Worm (Caenorhabditis elegans) whole organism, young adult: ENCODE data around the gene act-5.

Experiments used
- B0035.1 ChIP-seq: sonication (generic microtip); optimal IDR thresholded peaks from 2 replicates; lab custom pipeline; 2016; ENCODE audit warnings: missing genetic modification characterization, mild to moderate bottlenecking, missing compliant biosample characterization, missing genotype, missing genetic modification reagents
- F33H1.4 ChIP-seq: fragments of 200-800 bp; sonication (Bioruptor generic); IDR thresholded peaks from 2 replicates; pipeline ENCODE4 v1.3.6; 2022; ENCODE audit warnings: missing genetic modification reagents, missing genetic modification characterization, missing compliant biosample characterization
- F37B4.10 ChIP-seq: fragments of 200-800 bp; sonication (Bioruptor generic); IDR thresholded peaks from 2 replicates; pipeline ENCODE4 v1.3.6; 2022; ENCODE audit warnings: missing genetic modification characterization, missing compliant biosample characterization
- F52B5.7 ChIP-seq: sonication (generic microtip); optimal IDR thresholded peaks from 2 replicates; lab custom pipeline; 2016; ENCODE audit warnings: mild to moderate bottlenecking, missing genetic modification characterization, missing compliant biosample characterization
- F57C9.4 ChIP-seq: sonication (generic microtip); optimal IDR thresholded peaks from 2 replicates; lab custom pipeline; 2017; ENCODE audit warnings: mild to moderate bottlenecking, missing genetic modification characterization, missing compliant biosample characterization
- T07F8.4 ChIP-seq: sonication (generic microtip); optimal IDR thresholded peaks from 2 replicates; lab custom pipeline; 2016; ENCODE audit warnings: mild to moderate bottlenecking, missing genetic modification characterization, moderate library complexity, missing compliant biosample characterization
- Y53G8AR.9 ChIP-seq: fragments of 200-800 bp; sonication (Bioruptor generic); conservative IDR thresholded peaks from 2 replicates; pipeline ENCODE4 v1.3.6; 2022; ENCODE audit warnings: missing genetic modification reagents, missing genetic modification characterization, missing compliant biosample characterization
- Y56A3A.18 ChIP-seq: fragments of 200-800 bp; sonication (Bioruptor generic); IDR thresholded peaks from 2 replicates; pipeline ENCODE4 v1.3.6; 2022; ENCODE audit warnings: missing genetic modification reagents, missing genetic modification characterization, missing compliant biosample characterization
- Y67H2A.10 ChIP-seq: fragments of 200-800 bp; sonication (Bioruptor generic); conservative IDR thresholded peaks from 2 replicates; pipeline ENCODE4 v1.3.6; 2022; ENCODE audit warnings: missing genetic modification reagents, missing genetic modification characterization, missing compliant biosample characterization
- atf-7 ChIP-seq: sonication (generic microtip); optimal IDR thresholded peaks from 2 replicates; lab custom pipeline; 2017; ENCODE audit warnings: mild to moderate bottlenecking, missing genetic modification characterization, missing compliant biosample characterization
- attf-6 ChIP-seq: fragments of 200-800 bp; sonication (Bioruptor generic); IDR thresholded peaks from 2 replicates; pipeline ENCODE4 v1.3.6; 2022; ENCODE audit warnings: missing genetic modification reagents, missing genetic modification characterization, missing compliant biosample characterization
- bed-2 ChIP-seq: fragments of 200-800 bp; sonication (Bioruptor generic); IDR thresholded peaks from 2 replicates; pipeline ENCODE4 v1.3.6; 2022; ENCODE audit warnings: missing genetic modification reagents, missing genetic modification characterization, missing compliant biosample characterization
- ceh-100 ChIP-seq: fragments of 200-800 bp; sonication (Bioruptor generic); IDR thresholded peaks from 2 replicates; pipeline ENCODE4 v1.3.6; 2022; ENCODE audit warnings: missing genetic modification reagents, missing genetic modification characterization, missing compliant biosample characterization
- ceh-91 ChIP-seq: fragments of 200-800 bp; sonication (Bioruptor generic); IDR thresholded peaks from 2 replicates; pipeline ENCODE4 v1.3.6; 2022; ENCODE audit warnings: missing genetic modification reagents, missing genetic modification characterization, missing compliant biosample characterization
- die-1 ChIP-seq: sonication (generic microtip); optimal IDR thresholded peaks from 2 replicates; lab custom pipeline; 2016; ENCODE audit warnings: missing genotype, mild to moderate bottlenecking, missing genetic modification characterization, missing compliant biosample characterization
- egl-18 ChIP-seq: fragments of 200-800 bp; sonication (Bioruptor generic); IDR thresholded peaks from 2 replicates; pipeline ENCODE4 v1.3.6; 2022; ENCODE audit warnings: missing genetic modification reagents, missing genetic modification characterization, missing compliant biosample characterization
- egl-44 ChIP-seq: fragments of 200-800 bp; sonication (Bioruptor generic); IDR thresholded peaks from 2 replicates; pipeline ENCODE4 v1.3.6; 2022; ENCODE audit warnings: missing genetic modification reagents, missing genetic modification characterization, missing compliant biosample characterization
- gei-17 ChIP-seq: fragments of 200-800 bp; sonication (Bioruptor generic); optimal IDR thresholded peaks from 2 replicates; lab custom pipeline; 2018; ENCODE audit warnings: mild to moderate bottlenecking, missing genetic modification characterization, missing compliant biosample characterization
- hlh-26 ChIP-seq: fragments of 200-800 bp; sonication (Bioruptor generic); conservative IDR thresholded peaks from 2 replicates; pipeline ENCODE4 v1.3.6; 2022; ENCODE audit warnings: missing genetic modification reagents, missing genetic modification characterization, missing compliant biosample characterization
- hsf-1 ChIP-seq: fragments of 200-800 bp; sonication (Bioruptor generic); IDR thresholded peaks from 2 replicates; pipeline ENCODE4 v1.3.6; 2022; ENCODE audit warnings: missing genetic modification reagents, missing genetic modification characterization, missing compliant biosample characterization
- lin-26 ChIP-seq: fragments of 200-800 bp; sonication (Bioruptor generic); IDR thresholded peaks from 2 replicates; pipeline ENCODE4 v1.3.6; 2022; ENCODE audit warnings: missing genetic modification reagents, missing genetic modification characterization, missing compliant biosample characterization
- lin-35 ChIP-seq, 3 experiments: fragments of 150-350 bp in 2 of 3; sonication (generic microtip) in 1 of 3; optimal IDR thresholded peaks; 2 replicates each; lab custom pipeline; 2014 to 2018; ENCODE audit warnings: missing biosample characterization in 3 of 3, missing genetic modification characterization in 3 of 3, missing genetic modification reagents in 3 of 3
- lin-40 ChIP-seq: sonication (generic microtip); optimal IDR thresholded peaks from 2 replicates; lab custom pipeline; 2016; ENCODE audit warnings: missing genetic modification characterization, mild to moderate bottlenecking, missing compliant biosample characterization, missing genotype, missing genetic modification reagents
- lir-1 ChIP-seq: fragments of 200-800 bp; sonication (Bioruptor generic); conservative IDR thresholded peaks from 2 replicates; pipeline ENCODE4 v1.3.6; 2022; ENCODE audit warnings: missing genetic modification reagents, missing genetic modification characterization, missing compliant biosample characterization
- madf-3 ChIP-seq: fragments of 200-800 bp; sonication (Bioruptor generic); IDR thresholded peaks from 2 replicates; pipeline ENCODE4 v1.3.6; 2022; ENCODE audit warnings: missing genetic modification reagents, missing genetic modification characterization, missing compliant biosample characterization
- madf-6 ChIP-seq: fragments of 200-800 bp; sonication (Bioruptor generic); IDR thresholded peaks from 2 replicates; pipeline ENCODE4 v1.3.6; 2022; ENCODE audit warnings: missing genetic modification reagents, missing genetic modification characterization, missing compliant biosample characterization
- mel-28 ChIP-seq: sonication (generic microtip); optimal IDR thresholded peaks from 2 replicates; lab custom pipeline; 2016; ENCODE audit warnings: borderline replicate concordance, mild to moderate bottlenecking, missing genetic modification characterization, missing compliant biosample characterization
- nfyb-1 ChIP-seq: fragments of 200-800 bp; sonication (Bioruptor generic); IDR thresholded peaks from 2 replicates; pipeline ENCODE4 v1.3.6; 2022; ENCODE audit warnings: missing genetic modification reagents, missing genetic modification characterization, missing compliant biosample characterization
- nhr-90 ChIP-seq: sonication (generic microtip); optimal IDR thresholded peaks from 2 replicates; lab custom pipeline; 2016; ENCODE audit warnings: missing genotype, mild to moderate bottlenecking, missing genetic modification characterization, missing compliant biosample characterization
- rec-8 ChIP-seq, 2 experiments: sonication (generic microtip); optimal IDR thresholded peaks; 2 replicates each; lab custom pipeline; 2016; ENCODE audit warnings: mild to moderate bottlenecking in 2 of 2, missing genetic modification characterization in 2 of 2, missing genetic modification reagents in 2 of 2, missing genotype in 2 of 2, missing biosample characterization in 1 of 2, missing compliant biosample characterization in 1 of 2, moderate library complexity in 1 of 2
- rpc-1 ChIP-seq, 2 experiments: fragments of 150-350 bp in 1 of 2; sonication (generic microtip) in 1 of 2; optimal IDR thresholded peaks; 2 replicates each; lab custom pipeline; 2014 to 2018; ENCODE audit warnings: missing biosample characterization in 1 of 2, missing genetic modification characterization in 1 of 2, missing genetic modification reagents in 1 of 2, missing genotype in 1 of 2
- sdz-38 ChIP-seq: sonication (generic microtip); optimal IDR thresholded peaks from 2 replicates; lab custom pipeline; 2016; ENCODE audit warnings: missing genotype, missing genetic modification characterization, missing compliant biosample characterization
- snpc-1.1 ChIP-seq: sonication (generic microtip); optimal IDR thresholded peaks from 2 replicates; lab custom pipeline; 2017; ENCODE audit warnings: missing genetic modification characterization, mild to moderate bottlenecking, missing compliant biosample characterization, antibody characterized with exemption, moderate library complexity, missing genotype, missing genetic modification reagents; ENCODE audit not compliant: insufficient read depth
- ztf-25 ChIP-seq: fragments of 200-800 bp; sonication (Bioruptor generic); IDR thresholded peaks from 2 replicates; pipeline ENCODE4 v1.3.6; 2022; ENCODE audit warnings: missing genetic modification reagents, missing genetic modification characterization, missing compliant biosample characterization
- ztf-26 ChIP-seq: sonication (generic microtip); optimal IDR thresholded peaks from 2 replicates; lab custom pipeline; 2017; ENCODE audit warnings: missing genetic modification characterization, missing compliant biosample characterization
- ztf-3 ChIP-seq: fragments of 200-800 bp; sonication (Bioruptor generic); optimal IDR thresholded peaks from 2 replicates; lab custom pipeline; 2018; ENCODE audit warnings: mild to moderate bottlenecking, missing genetic modification characterization, missing compliant biosample characterization

The act-5 gene

DNA sequence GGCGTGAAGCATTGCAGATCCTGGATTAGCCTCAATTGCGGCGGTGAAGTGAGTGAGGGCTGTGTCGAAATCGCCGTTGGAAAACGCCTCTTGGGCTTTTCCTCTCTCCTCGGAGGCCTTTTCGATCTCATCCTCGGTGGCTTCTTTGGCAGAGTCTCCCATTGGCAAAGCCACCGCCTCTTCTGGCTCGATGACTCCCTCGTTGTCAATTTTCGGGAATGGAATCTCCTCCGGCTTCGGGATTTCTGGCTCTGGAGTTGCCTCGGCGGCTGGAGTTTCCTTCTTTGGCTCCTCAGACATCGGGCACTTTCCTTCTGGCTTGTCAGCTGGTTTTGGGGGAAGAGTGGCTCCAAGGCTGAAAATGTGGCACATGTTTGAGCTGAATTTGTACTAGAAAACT is 15.9 kb upstream of the act-5 start (continued):
- TF ChIP-seq hsf-1 (peak; percentile 45; the same call in 1 of the 2 replicates), sdz-38 (tag; lab: Kevin White, UChicago) (no peak), die-1 (tag; lab: Kevin White, UChicago) (no peak), ceh-100 (GFP tag; lab: Robert Waterston, UW) (no peak), bed-2 (no peak), ztf-26 (tag; lab: Kevin White, UChicago) (no peak), madf-6 (GFP tag; lab: Robert Waterston, UW) (no peak), snpc-1.1 (no peak), egl-18 (no peak), lir-1 (GFP tag; lab: Robert Waterston, UW) (no peak), F52B5.7 (tag; lab: Kevin White, UChicago) (no peak), F57C9.4 (no peak), B0035.1 (no peak), T07F8.4 (tag; lab: Kevin White, UChicago) (no peak), Y67H2A.10 (GFP tag; lab: Robert Waterston, UW) (no peak), lin-26 (GFP tag; lab: Robert Waterston, UW) (no peak), attf-6 (GFP tag; lab: Robert Waterston, UW) (no peak), madf-3 (0 out of 2 replicates have a peak, but pooled peaks have one; percentile 30), F33H1.4 (GFP tag; lab: Robert Waterston, UW) (no peak), F37B4.10 (GFP tag; lab: Robert Waterston, UW) (no peak), nhr-90 (tag; lab: Kevin White, UChicago) (no peak), Y53G8AR.9 (GFP tag; lab: Robert Waterston, UW) (no peak), gei-17 (GFP tag; lab: Kevin White, UChicago) (no peak), mel-28 (tag; lab: Kevin White, UChicago) (no peak), ztf-3 (no peak), lin-40 (tag; lab: Kevin White, UChicago) (no peak), ceh-91 (GFP tag; lab: Robert Waterston, UW) (no peak), rec-8 (tag; optimal IDR thresholded peaks at IDR 0.05; lab: Kevin White, UChicago) (no peak), Y56A3A.18 (no peak), ztf-25 (GFP tag; lab: Robert Waterston, UW) (no peak), nfyb-1 (no peak)

DNA sequence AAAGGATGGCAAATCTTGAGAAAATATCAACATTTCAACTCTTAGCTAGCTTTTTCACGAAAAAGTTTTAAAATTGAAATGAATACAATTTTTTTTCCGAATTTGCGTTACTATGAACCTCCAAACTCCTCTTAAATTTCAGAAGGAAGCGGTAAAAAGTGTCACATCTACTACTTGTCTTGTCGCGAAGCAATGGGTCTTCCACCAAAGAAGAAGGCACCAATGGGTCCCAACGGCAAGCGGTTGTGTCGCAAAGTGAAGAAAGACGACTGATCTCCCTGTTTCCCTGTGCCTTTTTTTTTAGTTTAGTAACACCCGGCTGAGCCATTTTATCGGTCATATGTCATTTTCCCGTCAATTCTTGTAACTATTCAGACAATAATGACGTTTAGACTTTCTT is 15.1 kb upstream of the act-5 start:
- TF ChIP-seq lin-35 (GFP tag; optimal IDR thresholded peaks at IDR 0.05; lab: Kevin White, UChicago) (peak in 1 of 3 experiments; percentile 4), rpc-1 (optimal IDR thresholded peaks at IDR 0.05; lab: Kevin White, UChicago) (no peak), rpc-1 (tag; optimal IDR thresholded peaks at IDR 0.05; lab: Kevin White, UChicago) (no peak), nfyb-1 (0 out of 2 replicates have a peak, but pooled peaks have one; percentile 23)
- TF ChIP-seq, all 124 proteins: peak for 2

DNA sequence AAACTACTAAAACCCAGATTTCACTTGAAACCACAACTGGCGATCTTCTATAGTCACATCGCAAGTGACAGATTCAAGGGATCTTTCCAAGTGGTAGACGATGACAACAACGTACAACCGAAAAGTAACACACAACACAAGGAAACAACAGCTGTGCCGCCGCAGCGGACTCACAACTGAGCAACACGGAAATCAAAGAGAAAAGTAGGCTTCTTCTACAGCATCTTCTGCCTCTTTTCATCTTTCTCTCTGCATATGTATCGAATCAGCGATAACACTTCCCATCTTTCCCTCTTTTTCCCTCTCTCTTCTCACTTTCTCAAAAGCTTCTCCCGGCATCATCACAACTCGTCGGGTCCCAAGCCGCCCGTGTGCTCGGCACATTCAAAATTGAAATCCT is 10.9 kb upstream of the act-5 start, which contains the start of gene T12D8.9:
T12D8.9 (plus strand) TSS at position 312 of the 400 bp plus-strand sequence.
- TF ChIP-seq hlh-26 = no peak
- no peak for TF ChIP-seq atf-7 (tag; lab: Kevin White, UChicago)
- no peak for TF ChIP-seq rpc-1 (optimal IDR thresholded peaks at IDR 0.05; lab: Kevin White, UChicago)
- TF ChIP-seq rpc-1 (tag; optimal IDR thresholded peaks at IDR 0.05; lab: Kevin White, UChicago) = no peak
- no peak for TF ChIP-seq lir-1 (GFP tag; lab: Robert Waterston, UW)
- TF ChIP-seq F52B5.7 (tag; lab: Kevin White, UChicago) = no peak
- no peak for TF ChIP-seq egl-44 (GFP tag; lab: Robert Waterston, UW)
